Worm (Caenorhabditis elegans): ENCODE measurements around the gene C50E3.6.

Gene C50E3.6

DNA sequence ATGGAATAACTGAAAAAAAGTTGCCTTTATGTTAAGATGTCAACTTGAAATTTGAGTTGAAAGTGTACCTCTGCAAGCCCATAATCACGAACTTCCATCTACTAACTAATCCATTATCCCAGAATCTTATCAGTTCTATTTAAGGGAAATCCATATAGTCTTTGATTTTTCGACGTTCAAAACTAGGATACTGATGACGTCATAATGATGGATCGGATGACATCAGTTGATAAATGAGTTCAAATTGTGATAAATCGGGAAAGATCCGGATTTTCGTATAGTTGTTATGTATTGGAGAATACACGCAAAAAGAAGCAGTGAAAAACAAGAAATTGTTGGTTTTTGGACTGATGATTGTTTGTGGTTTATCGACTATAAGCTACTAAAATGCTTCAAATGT lies 46.6 kb downstream of the C50E3.6 start:
- TF ChIP-seq Y55F3AM.14 (GFP tag; optimal IDR thresholded peaks at IDR 0.05) (no peak), nhr-129 (tag; optimal IDR thresholded peaks at IDR 0.05) (no peak), mab-5 (tag; optimal IDR thresholded peaks at IDR 0.05) (no peak), peb-1 (tag; optimal IDR thresholded peaks at IDR 0.05) (no peak), nhr-12 (tag; optimal IDR thresholded peaks at IDR 0.05) (no peak), ztf-4 (tag; optimal IDR thresholded peaks at IDR 0.05) (no peak), skn-1 (tag; optimal IDR thresholded peaks at IDR 0.05) (no peak), nhr-11 (tag; optimal IDR thresholded peaks at IDR 0.05) (no peak), unc-62 (GFP tag; optimal IDR thresholded peaks at IDR 0.05) (no peak), sma-3 (GFP tag; optimal IDR thresholded peaks at IDR 0.05) (no peak), nhr-21 (tag; optimal IDR thresholded peaks at IDR 0.05) (peak; percentile 69), lin-11 (tag; optimal IDR thresholded peaks at IDR 0.05) (no peak), sma-9 (GFP tag; optimal IDR thresholded peaks at IDR 0.05) (peak; percentile 2), sma-9 (tag; optimal IDR thresholded peaks at IDR 0.05) (no peak), aly-2 (tag; optimal IDR thresholded peaks at IDR 0.05) (no peak), ama-1 (optimal IDR thresholded peaks at IDR 0.05) (no peak)

- TF ChIP-seq ceh-16 (tag; optimal IDR thresholded peaks at IDR 0.05) (no peak), blmp-1 (tag; optimal IDR thresholded peaks at IDR 0.05; ENCODE audit: insufficient read depth) (no peak), nhr-12 (tag; optimal IDR thresholded peaks at IDR 0.05) (no peak), lin-39 (tag; optimal IDR thresholded peaks at IDR 0.05) (no peak), nhr-6 (tag; optimal IDR thresholded peaks at IDR 0.05) (no peak), skn-1 (tag; optimal IDR thresholded peaks at IDR 0.05) (no peak), snpc-4 (tag; optimal IDR thresholded peaks at IDR 0.05) (no peak), C34F6.9 (tag; optimal IDR thresholded peaks at IDR 0.05) (no peak), peb-1 (tag; optimal IDR thresholded peaks at IDR 0.05) (no peak)
Observed at ce11 chrV:7539015-7539414, 51.3 kb downstream of the C50E3.6 start, which contains the start of gene srh-268. srh-268 (plus strand) TSS chrV:7539315.

All from whole organism, L2 larva.